Fruit fly (Drosophila melanogaster) whole organism, embryonic: ENCODE measurements around the gene CG7016.

Source experiments
- Atf-2 ChIP-seq: fragments of 200-800 bp; sonication (Bioruptor generic); optimal IDR thresholded peaks from 2 replicates; lab custom pipeline; 2016; ENCODE audit warnings: missing biosample characterization, missing genetic modification characterization
- Atf3 ChIP-seq: fragments of 200-800 bp; sonication (Bioruptor generic); optimal IDR thresholded peaks from 3 replicates; lab custom pipeline; 2016; ENCODE audit warnings: missing biosample characterization, missing genetic modification characterization
- BEAF-32 ChIP-seq: fragments of 200-800 bp; sonication (Bioruptor generic); optimal IDR thresholded peaks from 3 replicates; lab custom pipeline; 2017; ENCODE audit warnings: missing biosample characterization, missing genetic modification characterization, mild to moderate bottlenecking, moderate library complexity, missing genetic modification reagents
- Bdp1 ChIP-seq: fragments of 200-800 bp; sonication (Bioruptor generic); optimal IDR thresholded peaks from 3 replicates; lab custom pipeline; 2016; ENCODE audit warnings: missing biosample characterization, missing genetic modification characterization
- CG10462 ChIP-seq: fragments of 200-800 bp; sonication (Bioruptor generic); optimal IDR thresholded peaks from 2 replicates; lab custom pipeline; 2016; ENCODE audit warnings: missing biosample characterization, missing genetic modification characterization
- CG11696 ChIP-seq: fragments of 200-800 bp; sonication (Bioruptor generic); IDR thresholded peaks from 2 replicates; pipeline ENCODE4 v1.3.6; 2022; ENCODE audit warnings: missing biosample characterization, missing genetic modification characterization
- CG17359 ChIP-seq: fragments of 200-800 bp; sonication (Bioruptor generic); optimal IDR thresholded peaks from 3 replicates; lab custom pipeline; 2018; ENCODE audit warnings: missing biosample characterization, mild to moderate bottlenecking, missing genetic modification characterization, moderate library complexity
- CG17912 ChIP-seq: fragments of 200-800 bp; sonication (Bioruptor generic); optimal IDR thresholded peaks from 2 replicates; lab custom pipeline; 2018; ENCODE audit warnings: missing biosample characterization, mild to moderate bottlenecking, missing genetic modification characterization
- CG18619 ChIP-seq: fragments of 200-800 bp; sonication (Bioruptor generic); optimal IDR thresholded peaks from 3 replicates; lab custom pipeline; 2017; ENCODE audit warnings: missing biosample characterization, mild to moderate bottlenecking, missing genetic modification characterization
- CG3163 ChIP-seq: fragments of 200-800 bp; sonication (Bioruptor generic); optimal IDR thresholded peaks from 3 replicates; lab custom pipeline; 2016; ENCODE audit warnings: missing biosample characterization, missing genetic modification characterization
- CG33557 ChIP-seq: fragments of 200-800 bp; sonication (Bioruptor generic); optimal IDR thresholded peaks from 2 replicates; lab custom pipeline; 2019; ENCODE audit warnings: missing biosample characterization, mild to moderate bottlenecking, missing genetic modification characterization, moderate library complexity
- CG3407 ChIP-seq: fragments of 200-800 bp; sonication (Bioruptor generic); optimal IDR thresholded peaks from 2 replicates; lab custom pipeline; 2018; ENCODE audit warnings: missing biosample characterization, mild to moderate bottlenecking, missing genetic modification characterization
- CG5245 ChIP-seq: fragments of 200-800 bp; sonication (Bioruptor generic); optimal IDR thresholded peaks from 3 replicates; lab custom pipeline; 2016; ENCODE audit warnings: missing biosample characterization, missing genetic modification characterization
- CG6854 ChIP-seq: fragments of 200-800 bp; sonication (Bioruptor generic); optimal IDR thresholded peaks from 3 replicates; lab custom pipeline; 2017; ENCODE audit warnings: missing biosample characterization, mild to moderate bottlenecking, missing genetic modification characterization
- CG7963 ChIP-seq: fragments of 200-800 bp; sonication (Bioruptor generic); IDR thresholded peaks from 3 replicates; pipeline ENCODE4 v1.3.6; 2022; ENCODE audit warnings: missing biosample characterization, missing genetic modification characterization; ENCODE audit not compliant: partially characterized antibody
- CG9215 ChIP-seq: fragments of 200-800 bp; sonication (Bioruptor generic); IDR thresholded peaks from 2 replicates; pipeline ENCODE4 v1.3.6; 2022; ENCODE audit warnings: missing biosample characterization, missing genetic modification characterization
- D19B ChIP-seq: fragments of 200-800 bp; sonication (Bioruptor generic); optimal IDR thresholded peaks from 2 replicates; lab custom pipeline; 2017; ENCODE audit warnings: missing biosample characterization, mild to moderate bottlenecking, missing genetic modification characterization
- E2f1 ChIP-seq: fragments of 200-800 bp; sonication (Bioruptor generic); IDR thresholded peaks from 2 replicates; pipeline ENCODE4 v1.3.6; 2022; ENCODE audit warnings: missing biosample characterization, missing genetic modification characterization
- HHEX ChIP-seq: fragments of 200-800 bp; sonication (Bioruptor generic); optimal IDR thresholded peaks from 3 replicates; lab custom pipeline; 2017; ENCODE audit warnings: missing biosample characterization, mild to moderate bottlenecking, missing genetic modification characterization, missing genetic modification reagents
- NC2α ChIP-seq: fragments of 200-800 bp; sonication (Bioruptor generic); optimal IDR thresholded peaks from 2 replicates; lab custom pipeline; 2016; ENCODE audit warnings: missing biosample characterization, missing genetic modification characterization
- NfI ChIP-seq: fragments of 200-800 bp; sonication (Bioruptor generic); optimal IDR thresholded peaks from 3 replicates; lab custom pipeline; 2018; ENCODE audit warnings: missing biosample characterization, mild to moderate bottlenecking, missing genetic modification characterization, moderate library complexity
- Oli ChIP-seq: fragments of 200-800 bp; sonication (Bioruptor generic); optimal IDR thresholded peaks from 2 replicates; lab custom pipeline; 2018; ENCODE audit warnings: missing biosample characterization, mild to moderate bottlenecking, missing genetic modification characterization, moderate library complexity
- Optix ChIP-seq: fragments of 200-800 bp; sonication (Bioruptor generic); IDR thresholded peaks from 3 replicates; pipeline ENCODE4 v1.3.6; 2022; ENCODE audit warnings: missing biosample characterization, missing genetic modification characterization
- PHDP ChIP-seq: fragments of 200-800 bp; sonication (Bioruptor generic); optimal IDR thresholded peaks from 3 replicates; lab custom pipeline; 2018; ENCODE audit warnings: missing biosample characterization, mild to moderate bottlenecking, missing genetic modification characterization, moderate library complexity
- Ptx1 ChIP-seq: fragments of 200-800 bp; sonication (Bioruptor generic); IDR thresholded peaks from 2 replicates; pipeline ENCODE4 v1.3.6; 2022; ENCODE audit warnings: missing biosample characterization, missing genetic modification characterization
- Rx ChIP-seq: fragments of 200-800 bp; sonication (Bioruptor generic); IDR thresholded peaks from 2 replicates; pipeline ENCODE4 v1.3.6; 2022; ENCODE audit warnings: missing biosample characterization, missing genetic modification characterization
- Side ChIP-seq: fragments of 200-800 bp; sonication (Bioruptor generic); optimal IDR thresholded peaks from 2 replicates; lab custom pipeline; 2016; ENCODE audit warnings: missing biosample characterization, missing genetic modification characterization
- Six4 ChIP-seq: fragments of 200-800 bp; sonication (Bioruptor generic); optimal IDR thresholded peaks from 2 replicates; lab custom pipeline; 2016; ENCODE audit warnings: missing biosample characterization, missing genetic modification characterization
- Xbp1 ChIP-seq: fragments of 200-800 bp; sonication (Bioruptor generic); optimal IDR thresholded peaks from 3 replicates; lab custom pipeline; 2016; ENCODE audit warnings: missing biosample characterization, mild to moderate bottlenecking, missing genetic modification characterization
- abd-A ChIP-seq: fragments of 200-800 bp; sonication (Bioruptor generic); optimal IDR thresholded peaks from 3 replicates; lab custom pipeline; 2019; ENCODE audit warnings: missing biosample characterization, mild to moderate bottlenecking, missing genetic modification characterization, moderate library complexity
- ara ChIP-seq: fragments of 200-800 bp; sonication (Bioruptor generic); IDR thresholded peaks from 2 replicates; pipeline ENCODE4 v1.3.6; 2022; ENCODE audit warnings: missing biosample characterization, missing genetic modification characterization
- bbx ChIP-seq: fragments of 200-800 bp; sonication (Bioruptor generic); IDR thresholded peaks from 2 replicates; pipeline ENCODE4 v1.3.6; 2022; ENCODE audit warnings: missing biosample characterization, missing genetic modification characterization; ENCODE audit not compliant: partially characterized antibody
- cas ChIP-seq: fragments of 200-800 bp; sonication (Bioruptor generic); IDR thresholded peaks from 2 replicates; pipeline ENCODE4 v1.3.6; 2022; ENCODE audit warnings: missing biosample characterization, missing genetic modification characterization
- dm ChIP-seq: fragments of 200-800 bp; sonication (Bioruptor generic); optimal IDR thresholded peaks from 3 replicates; lab custom pipeline; 2016; ENCODE audit warnings: missing biosample characterization, missing genetic modification characterization
- gcm ChIP-seq: fragments of 200-800 bp; sonication (Bioruptor generic); optimal IDR thresholded peaks from 2 replicates; lab custom pipeline; 2019; ENCODE audit warnings: missing biosample characterization, mild to moderate bottlenecking, missing genetic modification characterization, moderate library complexity
- hkb ChIP-seq, 2 experiments: fragments of 200-800 bp in 1 of 2; fragments of >200 bp in 1 of 2; sonication (Bioruptor generic) in 1 of 2; IDR thresholded peaks in 1 of 2; optimal IDR thresholded peaks in 1 of 2; 2 replicates each; pipeline versions ENCODE4 v1.3.6 to Lab custom; 2017 to 2022; ENCODE audit warnings: missing biosample characterization in 1 of 2, missing genetic modification characterization in 1 of 2
- jumu ChIP-seq: fragments of 200-800 bp; sonication (Bioruptor generic); optimal IDR thresholded peaks from 3 replicates; lab custom pipeline; 2016; ENCODE audit warnings: missing biosample characterization, missing genetic modification characterization
- lov ChIP-seq, 2 experiments: fragments of 200-800 bp in 1 of 2; fragments of >200 bp in 1 of 2; sonication (Bioruptor generic) in 1 of 2; IDR thresholded peaks in 1 of 2; optimal IDR thresholded peaks in 1 of 2; 2 replicates in 1 of 2; 3 replicates in 1 of 2; pipeline versions ENCODE4 v1.3.6 to Lab custom; 2017 to 2022; ENCODE audit warnings: missing biosample characterization in 1 of 2, missing genetic modification characterization in 1 of 2
- prd ChIP-seq, 3 experiments: fragments of >200 bp in 2 of 3; fragments of 200-800 bp in 1 of 3; sonication (Bioruptor generic) in 1 of 3; optimal IDR thresholded peaks in 2 of 3; IDR thresholded peaks in 1 of 3; 2 replicates in 2 of 3; 3 replicates in 1 of 3; pipeline versions ENCODE4 v1.3.6 to Lab custom; 2017 to 2022; ENCODE audit warnings: missing biosample characterization in 1 of 3, missing genetic modification characterization in 1 of 3
- repo ChIP-seq: fragments of 200-800 bp; sonication (Bioruptor generic); optimal IDR thresholded peaks from 2 replicates; lab custom pipeline; 2016; ENCODE audit warnings: missing biosample characterization, missing genetic modification characterization
- salm ChIP-seq: fragments of 200-800 bp; sonication (Bioruptor generic); optimal IDR thresholded peaks from 2 replicates; lab custom pipeline; 2018; ENCODE audit warnings: missing biosample characterization, mild to moderate bottlenecking, missing genetic modification characterization
- sc ChIP-seq, 3 experiments: fragments of >200 bp in 2 of 3; fragments of 200-800 bp in 1 of 3; sonication (Bioruptor generic) in 1 of 3; optimal IDR thresholded peaks; 2 replicates in 2 of 3; 3 replicates in 1 of 3; lab custom pipeline; 2017; ENCODE audit warnings: mild to moderate bottlenecking in 1 of 3, missing biosample characterization in 1 of 3, missing genetic modification characterization in 1 of 3, missing genetic modification reagents in 1 of 3
- schlank ChIP-seq: fragments of 200-800 bp; sonication (Bioruptor generic); optimal IDR thresholded peaks from 2 replicates; lab custom pipeline; 2018; ENCODE audit warnings: missing biosample characterization, mild to moderate bottlenecking, missing genetic modification characterization
- sisA ChIP-seq: fragments of 200-800 bp; sonication (Bioruptor generic); IDR thresholded peaks from 2 replicates; pipeline ENCODE4 v1.3.6; 2022; ENCODE audit warnings: missing biosample characterization, missing genetic modification characterization
- sna ChIP-seq: fragments of 200-800 bp; sonication (Bioruptor generic); IDR thresholded peaks from 2 replicates; pipeline ENCODE4 v1.3.6; 2022; ENCODE audit warnings: missing biosample characterization, missing genetic modification characterization; ENCODE audit not compliant: partially characterized antibody
- tna ChIP-seq: fragments of 200-800 bp; sonication (Bioruptor generic); IDR thresholded peaks from 2 replicates; pipeline ENCODE4 v1.3.6; 2022; ENCODE audit warnings: missing biosample characterization, missing genetic modification characterization; ENCODE audit not compliant: partially characterized antibody
- z ChIP-seq: fragments of 200-800 bp; sonication (Bioruptor generic); IDR thresholded peaks from 3 replicates; pipeline ENCODE4 v1.3.6; 2022; ENCODE audit warnings: missing biosample characterization, missing genetic modification characterization

The CG7016 gene

dm6 chr3R:24893320-24893955 lies 30.7 kb downstream of the CG7016 start (continued):
- TF ChIP-seq tna (GFP tag; lab: Robert Waterston, UW) (no peak), gcm (GFP tag; lab: Kevin White, UChicago) (peak; percentile 88), sisA (peak; percentile 68), bbx (no peak), z (peak; percentile 93), sna (no peak), Atf3 (no peak), NC2α (no peak), CG11696 (GFP tag; lab: Robert Waterston, UW) (peak; percentile 57), CG5245 (GFP tag; lab: Kevin White, UChicago) (no peak), Atf-2 (no peak), jumu (GFP tag; lab: Kevin White, UChicago) (no peak), D19B (peak; percentile 30), PHDP (no peak), lov (optimal IDR thresholded peaks at IDR 0.05; lab: Kevin White, UChicago) (no peak), lov (GFP tag; IDR thresholded peaks at IDR 0.05; lab: Robert Waterston, UW) (no peak), CG3163 (GFP tag; lab: Kevin White, UChicago) (no peak), dm (GFP tag; lab: Kevin White, UChicago) (no peak), abd-A (no peak), CG18619 (GFP tag; lab: Kevin White, UChicago) (peak; percentile 67), Side (no peak), CG33557 (GFP tag; lab: Kevin White, UChicago) (peak; percentile 89), CG3407 (GFP tag; lab: Kevin White, UChicago) (peak; percentile 53), NfI (GFP tag; lab: Kevin White, UChicago) (peak; percentile 40), CG6854 (GFP tag; lab: Kevin White, UChicago) (peak; percentile 62), schlank (tag; lab: Kevin White, UChicago) (no peak), CG17912 (no peak), hkb (optimal IDR thresholded peaks at IDR 0.05; lab: Kevin White, UChicago) (no peak), hkb (GFP tag; IDR thresholded peaks at IDR 0.05; lab: Robert Waterston, UW) (no peak; the same call in 1 of the 2 replicates), Rx (GFP tag; lab: Robert Waterston, UW) (no peak), salm (tag; lab: Kevin White, UChicago) (peak; percentile 79), Bdp1 (GFP tag; lab: Kevin White, UChicago) (no peak), E2f1 (peak; percentile 67), CG7963 (no peak), Six4 (GFP tag; lab: Kevin White, UChicago) (peak; percentile 71), CG10462 (no peak), HHEX (GFP tag; lab: Kevin White, UChicago) (peak; percentile 73), CG9215 (GFP tag; lab: Robert Waterston, UW) (peak; percentile 57), Ptx1 (GFP tag; lab: Robert Waterston, UW) (peak; percentile 82), prd (optimal IDR thresholded peaks at IDR 0.05; lab: Kevin White, UChicago) (no peak), prd (GFP tag; IDR thresholded peaks at IDR 0.05; lab: Robert Waterston, UW) (peak; percentile 85), CG17359 (tag; lab: Kevin White, UChicago) (peak; percentile 85), sc (optimal IDR thresholded peaks at IDR 0.05; lab: Kevin White, UChicago) (no peak), sc (GFP tag; optimal IDR thresholded peaks at IDR 0.05; lab: Kevin White, UChicago) (peak; percentile 48), Xbp1 (peak; percentile 43), repo (GFP tag; lab: Kevin White, UChicago) (no peak), BEAF-32 (GFP tag; lab: Kevin White, UChicago) (no peak), cas (no peak), ara (GFP tag; lab: Robert Waterston, UW) (peak; percentile 65), Optix (GFP tag; lab: Robert Waterston, UW) (no peak), Oli (peak; percentile 78)
